Fruit fly (Drosophila melanogaster) whole organism, embryonic: ENCODE measurements around the gene Blos4.

Experiments
- Aef1 ChIP-seq: fragments of 200-800 bp; sonication (Bioruptor generic); IDR thresholded peaks from 3 replicates; pipeline ENCODE4 v1.3.6; 2022; ENCODE audit warnings: missing biosample characterization, missing genetic modification characterization
- B-H1 ChIP-seq: fragments of 200-800 bp; sonication (Bioruptor generic); IDR thresholded peaks from 3 replicates; pipeline ENCODE4 v1.3.6; 2022; ENCODE audit warnings: missing biosample characterization, missing genetic modification characterization
- BEAF-32 ChIP-seq: fragments of 200-800 bp; sonication (Bioruptor generic); optimal IDR thresholded peaks from 3 replicates; lab custom pipeline; 2017; ENCODE audit warnings: missing biosample characterization, missing genetic modification characterization, mild to moderate bottlenecking, moderate library complexity, missing genetic modification reagents
- CG10366 ChIP-seq: fragments of 200-800 bp; sonication (Bioruptor generic); IDR thresholded peaks from 2 replicates; pipeline ENCODE4 v1.3.6; 2022; ENCODE audit warnings: missing biosample characterization, missing genetic modification characterization
- CG12236 ChIP-seq: fragments of 200-800 bp; sonication (Bioruptor generic); optimal IDR thresholded peaks from 2 replicates; lab custom pipeline; 2016; ENCODE audit warnings: missing biosample characterization, missing genetic modification characterization
- CG17328 ChIP-seq: fragments of 200-800 bp; sonication (Bioruptor generic); IDR thresholded peaks from 2 replicates; pipeline ENCODE4 v1.3.6; 2022; ENCODE audit warnings: missing biosample characterization, missing genetic modification characterization
- CG17361 ChIP-seq: fragments of 200-800 bp; sonication (Bioruptor generic); IDR thresholded peaks from 3 replicates; pipeline ENCODE4 v1.3.6; 2022; ENCODE audit warnings: missing biosample characterization, missing genetic modification characterization
- CG17802 ChIP-seq: fragments of 200-800 bp; sonication (Bioruptor generic); optimal IDR thresholded peaks from 2 replicates; lab custom pipeline; 2018; ENCODE audit warnings: missing biosample characterization, mild to moderate bottlenecking, missing genetic modification characterization, moderate library complexity
- CG1792 ChIP-seq: fragments of 200-800 bp; sonication (Bioruptor generic); optimal IDR thresholded peaks from 2 replicates; lab custom pipeline; 2016; ENCODE audit warnings: missing biosample characterization, missing genetic modification characterization
- CG18262 ChIP-seq: fragments of 200-800 bp; optimal IDR thresholded peaks from 3 replicates; lab custom pipeline; 2019; ENCODE audit warnings: missing biosample characterization, mild to moderate bottlenecking, missing genetic modification characterization, moderate library complexity
- CG2120 ChIP-seq: fragments of 200-800 bp; sonication (Bioruptor generic); optimal IDR thresholded peaks from 3 replicates; lab custom pipeline; 2016; ENCODE audit warnings: missing biosample characterization, missing genetic modification characterization
- CG3838 ChIP-seq: fragments of 200-800 bp; sonication (Bioruptor generic); optimal IDR thresholded peaks from 3 replicates; lab custom pipeline; 2016; ENCODE audit warnings: missing biosample characterization, missing genetic modification characterization
- CG3995 ChIP-seq: fragments of 200-800 bp; sonication (Bioruptor generic); optimal IDR thresholded peaks from 3 replicates; lab custom pipeline; 2016; ENCODE audit warnings: missing biosample characterization, missing genetic modification characterization
- CG4707 ChIP-seq: fragments of 200-800 bp; sonication (Bioruptor generic); optimal IDR thresholded peaks from 2 replicates; lab custom pipeline; 2018; ENCODE audit warnings: missing biosample characterization, mild to moderate bottlenecking, missing genetic modification characterization, moderate library complexity
- CG6791 ChIP-seq: fragments of 200-800 bp; sonication (Bioruptor generic); IDR thresholded peaks from 3 replicates; pipeline ENCODE4 v1.3.6; 2022; ENCODE audit warnings: missing biosample characterization, missing genetic modification characterization; ENCODE audit not compliant: partially characterized antibody
- CG7556 ChIP-seq: fragments of 200-800 bp; sonication (Bioruptor generic); optimal IDR thresholded peaks from 2 replicates; lab custom pipeline; 2017; ENCODE audit warnings: missing biosample characterization, mild to moderate bottlenecking, missing genetic modification characterization
- CG7839 ChIP-seq: fragments of 200-800 bp; sonication (Bioruptor generic); optimal IDR thresholded peaks from 3 replicates; lab custom pipeline; 2018; ENCODE audit warnings: missing biosample characterization, mild to moderate bottlenecking, missing genetic modification characterization, moderate library complexity
- CG8478 ChIP-seq: fragments of >200 bp; optimal IDR thresholded peaks from 2 replicates; lab custom pipeline; 2018
- CG9727 ChIP-seq: fragments of 200-800 bp; sonication (Bioruptor generic); optimal IDR thresholded peaks from 3 replicates; lab custom pipeline; 2017; ENCODE audit warnings: missing biosample characterization, mild to moderate bottlenecking, missing genetic modification characterization
- CG9817 ChIP-seq: fragments of 200-800 bp; sonication (Bioruptor generic); optimal IDR thresholded peaks from 2 replicates; lab custom pipeline; 2018; ENCODE audit warnings: missing biosample characterization, mild to moderate bottlenecking, missing genetic modification characterization, moderate library complexity
- CG9932 ChIP-seq: fragments of 200-800 bp; sonication (Bioruptor generic); IDR thresholded peaks from 2 replicates; pipeline ENCODE4 v1.3.6; 2022; ENCODE audit warnings: missing biosample characterization, missing genetic modification characterization
- CoRest ChIP-seq: fragments of 200-800 bp; sonication (Bioruptor generic); optimal IDR thresholded peaks from 3 replicates; lab custom pipeline; 2018; ENCODE audit warnings: missing biosample characterization, mild to moderate bottlenecking, missing genetic modification characterization, moderate library complexity
- CrebB ChIP-seq: fragments of 200-800 bp; sonication (Bioruptor generic); optimal IDR thresholded peaks from 3 replicates; lab custom pipeline; 2018; ENCODE audit warnings: missing biosample characterization, mild to moderate bottlenecking, missing genetic modification characterization
- Doc2 ChIP-seq: fragments of 200-800 bp; sonication (Bioruptor generic); IDR thresholded peaks from 2 replicates; pipeline ENCODE4 v1.3.6; 2022; ENCODE audit warnings: missing biosample characterization, missing genetic modification characterization
- Ets65A ChIP-seq: fragments of 200-800 bp; sonication (Bioruptor generic); peaks from one replicate; lab custom pipeline; 2016; ENCODE audit warnings: missing biosample characterization, missing genetic modification characterization
- Neu2 ChIP-seq: fragments of 200-800 bp; sonication (Bioruptor generic); optimal IDR thresholded peaks from 3 replicates; lab custom pipeline; 2016; ENCODE audit warnings: missing biosample characterization, missing genetic modification characterization, borderline replicate concordance
- Oli ChIP-seq: fragments of 200-800 bp; sonication (Bioruptor generic); optimal IDR thresholded peaks from 2 replicates; lab custom pipeline; 2018; ENCODE audit warnings: missing biosample characterization, mild to moderate bottlenecking, missing genetic modification characterization, moderate library complexity
- Opbp ChIP-seq: fragments of 200-800 bp; sonication (Bioruptor generic); IDR thresholded peaks from 3 replicates; pipeline ENCODE4 v1.3.6; 2022; ENCODE audit warnings: missing biosample characterization, missing genetic modification characterization; ENCODE audit not compliant: partially characterized antibody
- PHDP ChIP-seq: fragments of 200-800 bp; sonication (Bioruptor generic); optimal IDR thresholded peaks from 3 replicates; lab custom pipeline; 2018; ENCODE audit warnings: missing biosample characterization, mild to moderate bottlenecking, missing genetic modification characterization, moderate library complexity
- Sox100B ChIP-seq: fragments of 200-800 bp; sonication (Bioruptor generic); optimal IDR thresholded peaks from 3 replicates; lab custom pipeline; 2018; ENCODE audit warnings: missing biosample characterization, mild to moderate bottlenecking, missing genetic modification characterization
- Xrp1 ChIP-seq: fragments of 200-800 bp; sonication (Bioruptor generic); IDR thresholded peaks from 2 replicates; pipeline ENCODE4 v1.3.6; 2022; ENCODE audit warnings: missing biosample characterization, missing genetic modification characterization
- ap ChIP-seq: fragments of 200-800 bp; sonication (Bioruptor generic); IDR thresholded peaks from 2 replicates; pipeline ENCODE4 v1.3.6; 2022; ENCODE audit warnings: missing biosample characterization, missing genetic modification characterization
- bsh ChIP-seq, 2 experiments: fragments of 200-800 bp; sonication (Bioruptor generic); optimal IDR thresholded peaks; 2 replicates each; lab custom pipeline; 2017 to 2018; ENCODE audit warnings: mild to moderate bottlenecking in 2 of 2, missing biosample characterization in 2 of 2, missing genetic modification characterization in 2 of 2, moderate library complexity in 1 of 2
- btn ChIP-seq: fragments of 200-800 bp; sonication (Bioruptor generic); optimal IDR thresholded peaks from 2 replicates; lab custom pipeline; 2016; ENCODE audit warnings: missing biosample characterization, missing genetic modification characterization
- caup ChIP-seq: fragments of 200-800 bp; sonication (Bioruptor generic); optimal IDR thresholded peaks from 3 replicates; lab custom pipeline; 2017; ENCODE audit warnings: missing biosample characterization, mild to moderate bottlenecking, missing genetic modification characterization, moderate library complexity; ENCODE audit not compliant: severe bottlenecking
- dimm ChIP-seq: fragments of 200-800 bp; sonication (Bioruptor generic); IDR thresholded peaks from 2 replicates; pipeline ENCODE4 v1.3.6; 2022; ENCODE audit warnings: missing biosample characterization, missing genetic modification characterization
- disco-r ChIP-seq: fragments of 200-800 bp; sonication (Bioruptor generic); optimal IDR thresholded peaks from 2 replicates; lab custom pipeline; 2016; ENCODE audit warnings: missing biosample characterization, missing genetic modification characterization
- dmrt11E ChIP-seq: fragments of 200-800 bp; sonication (Bioruptor generic); optimal IDR thresholded peaks from 3 replicates; lab custom pipeline; 2018; ENCODE audit warnings: missing biosample characterization, mild to moderate bottlenecking, missing genetic modification characterization, moderate library complexity
- esg ChIP-seq: fragments of 200-800 bp; sonication (Bioruptor generic); conservative IDR thresholded peaks from 2 replicates; pipeline ENCODE4 v1.3.6; 2022; ENCODE audit warnings: missing biosample characterization, missing genetic modification characterization
- kni ChIP-seq: fragments of 200-800 bp; sonication (Bioruptor generic); optimal IDR thresholded peaks from 3 replicates; lab custom pipeline; 2017; ENCODE audit warnings: mild to moderate bottlenecking, missing biosample characterization, missing genetic modification reagents, missing genetic modification characterization
- lola ChIP-seq, 3 experiments: fragments of >200 bp in 2 of 3; fragments of 200-800 bp in 1 of 3; sonication (Bioruptor generic) in 1 of 3; optimal IDR thresholded peaks; 2 replicates each; lab custom pipeline; 2017 to 2019; ENCODE audit warnings: missing biosample characterization in 3 of 3, missing genetic modification characterization in 3 of 3, mild to moderate bottlenecking in 1 of 3, moderate library complexity in 1 of 3
- mam ChIP-seq: fragments of 200-800 bp; sonication (Bioruptor generic); optimal IDR thresholded peaks from 3 replicates; lab custom pipeline; 2016; ENCODE audit warnings: missing biosample characterization, missing genetic modification characterization
- nom ChIP-seq: fragments of 200-800 bp; sonication (Bioruptor generic); optimal IDR thresholded peaks from 2 replicates; lab custom pipeline; 2017; ENCODE audit warnings: missing biosample characterization, missing genetic modification characterization, mild to moderate bottlenecking, moderate library complexity, missing genetic modification reagents
- p53 ChIP-seq: fragments of 200-800 bp; sonication (Bioruptor generic); optimal IDR thresholded peaks from 2 replicates; lab custom pipeline; 2016; ENCODE audit warnings: missing biosample characterization, missing genetic modification characterization
- pho ChIP-seq: fragments of 200-800 bp; sonication (Bioruptor generic); optimal IDR thresholded peaks from 2 replicates; lab custom pipeline; 2016; ENCODE audit warnings: missing biosample characterization, missing genetic modification characterization
- slou ChIP-seq: fragments of 200-800 bp; sonication (Bioruptor generic); optimal IDR thresholded peaks from 3 replicates; lab custom pipeline; 2016; ENCODE audit warnings: missing biosample characterization, missing genetic modification characterization
- zfh1 ChIP-seq: fragments of 200-800 bp; sonication (Bioruptor generic); IDR thresholded peaks from 3 replicates; pipeline ENCODE4 v1.3.6; 2022; ENCODE audit warnings: missing biosample characterization, missing genetic modification characterization

The Blos4 gene

dm6 chr3L:10854801-10855418 lies 24.0 kb upstream of the Blos4 start (continued):
- TF ChIP-seq CG10366 (GFP tag; lab: Robert Waterston, UW) (peak; percentile 42), CG7556 (GFP tag; lab: Kevin White, UChicago) (peak; percentile 16), CG3995 (GFP tag; lab: Kevin White, UChicago) (peak; percentile 9), CG7839 (tag; lab: Kevin White, UChicago) (no peak), CG9727 (GFP tag; lab: Kevin White, UChicago) (peak; percentile 47), esg (GFP tag; lab: Robert Waterston, UW) (no peak), nom (GFP tag; lab: Kevin White, UChicago) (peak; percentile 35), PHDP (tag; lab: Kevin White, UChicago) (no peak), Neu2 (GFP tag; lab: Kevin White, UChicago) (no peak), kni (GFP tag; lab: Kevin White, UChicago) (no peak), bsh (GFP tag; optimal IDR thresholded peaks at IDR 0.05; lab: Kevin White, UChicago) (peak in 1 of 2 experiments; percentile 70), Doc2 (GFP tag; lab: Robert Waterston, UW) (no peak), Sox100B (GFP tag; lab: Kevin White, UChicago) (peak; percentile 22), CG18262 (peak; percentile 32), btn (GFP tag; lab: Kevin White, UChicago) (no peak), lola (GFP tag; optimal IDR thresholded peaks at IDR 0.05; lab: Kevin White, UChicago) (peak in 1 of 3 experiments; percentile 27), dmrt11E (tag; lab: Kevin White, UChicago) (peak; percentile 3), Oli (tag; lab: Kevin White, UChicago) (peak; percentile 6), Ets65A (GFP tag; lab: Kevin White, UChicago) (peak; percentile 88), CG6791 (GFP tag; lab: Robert Waterston, UW) (no peak)

DNA sequence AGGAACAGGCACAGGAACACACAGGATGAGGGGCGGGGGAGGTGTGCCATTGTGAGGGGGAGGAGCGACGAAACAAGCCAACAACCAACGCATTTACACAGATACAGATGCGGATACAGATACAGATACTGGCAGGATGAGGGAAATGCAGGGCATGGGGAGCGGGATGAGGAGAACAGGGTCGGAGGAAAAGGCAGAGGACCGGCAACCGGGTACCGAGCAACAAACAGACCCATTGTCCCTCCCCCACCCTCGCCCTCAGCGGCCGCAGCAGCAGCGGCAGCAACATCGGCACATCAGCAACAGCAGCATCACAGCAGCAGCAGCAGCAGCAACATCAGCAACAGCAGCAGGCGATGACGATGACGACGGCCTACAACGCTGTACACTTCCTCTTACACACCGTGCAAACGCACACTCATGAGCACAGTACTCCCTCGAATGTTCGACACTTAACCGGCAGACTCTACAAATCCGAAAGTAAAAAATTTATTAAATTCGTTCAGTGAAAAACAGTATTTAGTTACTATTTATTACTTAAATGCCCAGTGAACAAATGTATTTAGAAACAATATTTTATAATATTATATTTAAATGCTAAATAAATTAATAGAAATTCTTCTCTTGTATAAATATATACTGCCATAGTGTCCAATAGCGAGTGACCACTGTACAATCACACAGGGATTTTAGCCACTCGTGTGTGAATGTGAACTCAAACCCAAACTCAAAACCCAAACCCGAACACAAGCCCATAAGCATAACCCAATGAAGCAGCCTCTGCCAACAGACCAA lies 23.3 kb upstream of the Blos4 start:
- TF ChIP-seq dimm (GFP tag; lab: Robert Waterston, UW), result peak; percentile 51; the same call in 1 of the 2 replicates
- peak; percentile 79 for TF ChIP-seq B-H1 (GFP tag; lab: Robert Waterston, UW)
- peak; percentile 35 for TF ChIP-seq mam
- peak; percentile 57 for TF ChIP-seq CG17802 (tag; lab: Kevin White, UChicago)
- peak; percentile 11 for TF ChIP-seq slou (GFP tag; lab: Kevin White, UChicago)
- TF ChIP-seq CG17361 (GFP tag; lab: Robert Waterston, UW), result peak; percentile 90
- TF ChIP-seq p53, result no peak
- TF ChIP-seq Xrp1, result peak; percentile 96
- TF ChIP-seq Opbp (GFP tag; lab: Robert Waterston, UW), result no peak
- peak; percentile 80 for TF ChIP-seq caup (GFP tag; lab: Kevin White, UChicago)
- no peak for TF ChIP-seq CG3838
- TF ChIP-seq zfh1, result peak; percentile 89
- TF ChIP-seq disco-r (GFP tag; lab: Kevin White, UChicago), result no peak
- no peak for TF ChIP-seq CG12236 (GFP tag; lab: Kevin White, UChicago)
- TF ChIP-seq CrebB (tag; lab: Kevin White, UChicago), result peak; percentile 71
- TF ChIP-seq pho (GFP tag; lab: Kevin White, UChicago), result no peak
- TF ChIP-seq CG4707 (GFP tag; lab: Kevin White, UChicago), result peak; percentile 52
- peak; percentile 79 for TF ChIP-seq CG9932 (GFP tag; lab: Robert Waterston, UW)
- TF ChIP-seq CG7839 (tag; lab: Kevin White, UChicago), result peak; percentile 93
- peak; percentile 75 for TF ChIP-seq CG9817 (tag; lab: Kevin White, UChicago)
- peak; percentile 88 for TF ChIP-seq CG17328
- peak; percentile 56 for TF ChIP-seq CG8478 (lab: Kevin White, UChicago)
- peak; percentile 93 for TF ChIP-seq CoRest (tag; lab: Kevin White, UChicago)
- no peak for TF ChIP-seq BEAF-32
- peak; percentile 85 for TF ChIP-seq Aef1 (GFP tag; lab: Robert Waterston, UW)
- no peak for TF ChIP-seq CG1792 (GFP tag; lab: Kevin White, UChicago)
- TF ChIP-seq ap (GFP tag; lab: Robert Waterston, UW), result peak; percentile 77
- TF ChIP-seq CG2120, result peak; percentile 68
